Worm (Caenorhabditis elegans): ENCODE data around the gene irld-44.

The irld-44 gene

ce11 chrV:1621494-1621893 lies 29.7 kb upstream of the irld-44 start, which contains the start of gene nhr-117:
Gene nhr-117, minus strand, starts transcription at chrV:1621520.
- TF ChIP-seq mdl-1 (tag; optimal IDR thresholded peaks at IDR 0.05): no peak
- no peak for TF ChIP-seq mbf-1 (tag; optimal IDR thresholded peaks at IDR 0.05)
- no peak for TF ChIP-seq zag-1 (tag; optimal IDR thresholded peaks at IDR 0.05)
- no peak for TF ChIP-seq R02D3.7 (tag; optimal IDR thresholded peaks at IDR 0.05)
- no peak for TF ChIP-seq nhr-25 (tag; optimal IDR thresholded peaks at IDR 0.05)
- no peak for TF ChIP-seq lsy-2 (tag; optimal IDR thresholded peaks at IDR 0.05)
- TF ChIP-seq nhr-129 (tag; optimal IDR thresholded peaks at IDR 0.05): peak; percentile 27
- TF ChIP-seq blmp-1 (tag; optimal IDR thresholded peaks at IDR 0.05; ENCODE audit: insufficient read depth): no peak
- TF ChIP-seq sma-3 (GFP tag; optimal IDR thresholded peaks at IDR 0.05): no peak
- peak; percentile 5 for TF ChIP-seq gmeb-1 (tag; optimal IDR thresholded peaks at IDR 0.05)
- no peak for TF ChIP-seq unc-39 (tag; optimal IDR thresholded peaks at IDR 0.05)
- peak; percentile 53 for TF ChIP-seq C34F6.9 (tag; optimal IDR thresholded peaks at IDR 0.05)
- TF ChIP-seq nhr-6 (tag; optimal IDR thresholded peaks at IDR 0.05): no peak

DNA sequence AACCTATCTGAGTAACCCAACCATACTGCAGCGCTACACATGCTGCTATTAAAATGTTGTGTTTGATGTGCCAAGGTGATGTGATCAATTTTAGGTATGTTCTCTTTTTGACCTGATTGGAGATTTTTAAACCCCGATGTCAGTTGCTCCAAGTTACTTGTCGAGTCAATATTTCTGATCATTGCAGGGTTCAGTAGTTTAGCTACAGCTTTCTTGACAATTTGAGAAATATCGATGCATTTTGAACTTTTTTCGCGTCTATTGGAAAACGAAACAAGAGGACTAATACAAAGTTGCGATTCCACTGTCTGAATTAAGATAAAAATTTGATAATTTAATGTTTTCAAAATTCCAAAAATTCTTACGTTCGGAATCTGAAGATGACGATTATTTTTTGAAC lies 27.7 kb upstream of the irld-44 start:
- TF ChIP-seq ceh-82 (tag; optimal IDR thresholded peaks at IDR 0.05): no peak

DNA sequence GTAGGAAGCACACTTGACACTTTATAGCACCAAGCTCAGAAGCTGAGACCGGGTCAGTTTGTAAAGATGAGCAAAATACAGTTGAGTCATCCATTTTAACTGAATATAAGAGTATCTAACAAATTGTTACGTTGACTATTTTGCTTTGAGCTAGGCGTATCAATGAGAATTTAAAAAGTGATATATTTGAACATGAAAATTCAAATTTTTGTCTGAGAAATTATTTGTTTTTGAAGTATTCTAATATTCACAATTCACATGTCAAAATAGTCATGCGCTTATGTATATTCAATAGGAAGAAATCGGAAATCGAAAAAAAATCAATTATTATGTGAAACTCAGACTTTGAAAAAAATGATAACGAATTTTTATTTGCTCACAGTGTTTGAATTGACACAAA lies 26.8 kb upstream of the irld-44 start, which contains the start of gene nhr-110:
nhr-110 (minus strand) TSS at position 101 of the 400 bp plus-strand sequence.
- TF ChIP-seq nhr-6 (tag; optimal IDR thresholded peaks at IDR 0.05) (no peak), crh-2 (tag; optimal IDR thresholded peaks at IDR 0.05) (no peak), lsy-2 (tag; optimal IDR thresholded peaks at IDR 0.05) (no peak), unc-39 (tag; optimal IDR thresholded peaks at IDR 0.05) (no peak), sem-4 (tag; optimal IDR thresholded peaks at IDR 0.05) (no peak), ama-1 (optimal IDR thresholded peaks at IDR 0.05) (no peak), ztf-4 (tag; optimal IDR thresholded peaks at IDR 0.05) (no peak), sma-3 (GFP tag; optimal IDR thresholded peaks at IDR 0.05) (no peak), nhr-77 (tag; optimal IDR thresholded peaks at IDR 0.05) (no peak), unc-55 (GFP tag; optimal IDR thresholded peaks at IDR 0.05) (no peak), dmd-4 (tag; optimal IDR thresholded peaks at IDR 0.05) (no peak)

ce11 chrV:1626720-1627119 lies 24.4 kb upstream of the irld-44 start, which contains the start of gene nhr-237:
Gene nhr-237, minus strand, starts transcription at chrV:1626820.
- TF ChIP-seq mdl-1 (tag; optimal IDR thresholded peaks at IDR 0.05) (no peak), elt-1 (tag; optimal IDR thresholded peaks at IDR 0.05) (no peak), snpc-4 (tag; optimal IDR thresholded peaks at IDR 0.05) (no peak), C34F6.9 (tag; optimal IDR thresholded peaks at IDR 0.05) (no peak), gmeb-1 (tag; optimal IDR thresholded peaks at IDR 0.05) (no peak), Y55F3AM.14 (GFP tag; optimal IDR thresholded peaks at IDR 0.05) (no peak), unc-62 (GFP tag; optimal IDR thresholded peaks at IDR 0.05) (no peak), mbf-1 (tag; optimal IDR thresholded peaks at IDR 0.05) (no peak), nhr-11 (tag; optimal IDR thresholded peaks at IDR 0.05) (no peak), ztf-11 (tag; optimal IDR thresholded peaks at IDR 0.05) (no peak), ztf-1 (GFP tag; conservative IDR thresholded peaks at IDR 0.05) (no peak), elt-3 (tag; optimal IDR thresholded peaks at IDR 0.05) (no peak)

DNA sequence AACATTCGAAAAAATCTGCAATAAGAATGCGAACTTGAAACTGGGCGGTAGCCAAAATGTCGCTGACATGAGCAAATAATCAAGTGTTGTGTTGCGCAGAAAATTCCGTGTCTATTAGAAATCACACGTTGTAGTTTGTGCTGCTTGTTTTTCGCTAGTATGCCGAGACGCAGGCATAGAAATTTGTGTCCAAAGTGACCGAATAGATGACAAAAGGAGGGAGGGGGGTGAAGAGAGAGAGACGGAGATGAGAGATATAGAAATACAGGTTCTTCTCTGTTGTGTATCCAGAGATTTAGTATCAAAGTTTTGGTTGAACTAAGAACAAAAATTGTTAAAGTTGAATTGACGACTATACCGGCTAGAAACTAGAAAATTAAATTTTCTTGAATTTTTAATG lies 23.9 kb upstream of the irld-44 start:
- TF ChIP-seq nhr-129 (tag; optimal IDR thresholded peaks at IDR 0.05): peak; percentile 76
- peak; percentile 49 for TF ChIP-seq sma-3 (GFP tag; optimal IDR thresholded peaks at IDR 0.05)
- no peak for TF ChIP-seq aly-2 (tag; optimal IDR thresholded peaks at IDR 0.05)
- peak; percentile 84 for TF ChIP-seq F13H6.1 (tag; optimal IDR thresholded peaks at IDR 0.05)
- TF ChIP-seq crh-2 (tag; optimal IDR thresholded peaks at IDR 0.05): peak; percentile 44
- TF ChIP-seq fos-1 (tag; optimal IDR thresholded peaks at IDR 0.05): peak; percentile 35
- no peak for TF ChIP-seq lin-13 (GFP tag; optimal IDR thresholded peaks at IDR 0.05)
- TF ChIP-seq egl-27 (tag; optimal IDR thresholded peaks at IDR 0.05): peak; percentile 57
- TF ChIP-seq sma-9 (GFP tag; optimal IDR thresholded peaks at IDR 0.05): peak; percentile 56
- TF ChIP-seq sma-9 (tag; optimal IDR thresholded peaks at IDR 0.05): no peak
- peak; percentile 69 for TF ChIP-seq nhr-25 (tag; optimal IDR thresholded peaks at IDR 0.05)
